Worm (Caenorhabditis elegans) whole organism, L1 larva: Measurements from ENCODE around the gene F35E8.10.

Source experiments
- C34B4.2 ChIP-seq: sonication (generic microtip); optimal IDR thresholded peaks from 2 replicates; lab custom pipeline; 2017; ENCODE audit warnings: mild to moderate bottlenecking, missing genetic modification characterization, missing compliant biosample characterization
- F16B12.6 ChIP-seq: fragments of 150-350 bp; optimal IDR thresholded peaks from 2 replicates; lab custom pipeline; 2014; ENCODE audit warnings: missing biosample characterization, missing genetic modification characterization
- alr-1 ChIP-seq: fragments of 200-800 bp; sonication (Bioruptor generic); optimal IDR thresholded peaks from 2 replicates; lab custom pipeline; 2018; ENCODE audit warnings: borderline replicate concordance, mild to moderate bottlenecking, missing genetic modification characterization, missing compliant biosample characterization
- ceh-8 ChIP-seq: fragments of 200-800 bp; sonication (Bioruptor generic); optimal IDR thresholded peaks from 2 replicates; lab custom pipeline; 2018; ENCODE audit warnings: mild to moderate bottlenecking, missing genetic modification characterization, moderate library complexity, missing compliant biosample characterization
- ceh-82 ChIP-seq, 3 experiments: fragments of 150-350 bp in 1 of 3; sonication (generic microtip) in 2 of 3; optimal IDR thresholded peaks; 2 replicates each; lab custom pipeline; 2014 to 2017; ENCODE audit warnings: missing biosample characterization in 3 of 3, missing genetic modification characterization in 3 of 3
- ceh-88 ChIP-seq: fragments of 200-800 bp; sonication (Bioruptor generic); IDR thresholded peaks from 2 replicates; pipeline ENCODE4 v1.3.6; 2022; ENCODE audit warnings: missing genetic modification characterization, missing compliant biosample characterization
- dpl-1 ChIP-seq, 3 experiments: fragments of 150-350 bp in 2 of 3; sonication (generic microtip) in 1 of 3; optimal IDR thresholded peaks; 2 replicates each; lab custom pipeline; 2014 to 2017; ENCODE audit warnings: missing biosample characterization in 3 of 3, missing genetic modification characterization in 3 of 3, missing genetic modification reagents in 3 of 3
- dsc-1 ChIP-seq: sonication (generic microtip); optimal IDR thresholded peaks from 2 replicates; lab custom pipeline; 2016; ENCODE audit warnings: mild to moderate bottlenecking, missing genetic modification characterization, missing compliant biosample characterization
- egl-13 ChIP-seq: sonication (generic microtip); optimal IDR thresholded peaks from 2 replicates; lab custom pipeline; 2016; ENCODE audit warnings: missing genotype, missing genetic modification reagents, missing genetic modification characterization, missing compliant biosample characterization
- elt-2 ChIP-seq: sonication (generic microtip); optimal IDR thresholded peaks from 2 replicates; lab custom pipeline; 2016; ENCODE audit warnings: missing genetic modification characterization, mild to moderate bottlenecking, inconsistent platforms, missing compliant biosample characterization, missing genetic modification reagents
- elt-3 ChIP-seq, 6 experiments: fragments of 150-350 bp in 1 of 6; sonication (generic microtip); optimal IDR thresholded peaks; 2 replicates each; lab custom pipeline; 2017 to 2018; ENCODE audit warnings: missing biosample characterization in 6 of 6, missing genetic modification characterization in 6 of 6, inconsistent platforms in 1 of 6
- ets-5 ChIP-seq: fragments of 200-800 bp; sonication (Bioruptor generic); IDR thresholded peaks from 2 replicates; pipeline ENCODE4 v1.3.6; 2022; ENCODE audit warnings: missing genetic modification characterization, missing compliant biosample characterization
- fkh-4 ChIP-seq: sonication (generic microtip); optimal IDR thresholded peaks from 2 replicates; lab custom pipeline; 2016; ENCODE audit warnings: missing compliant biosample characterization, missing genetic modification characterization, borderline replicate concordance
- fkh-8 ChIP-seq: sonication (generic microtip); optimal IDR thresholded peaks from 2 replicates; lab custom pipeline; 2016; ENCODE audit warnings: mild to moderate bottlenecking, missing genetic modification characterization, missing compliant biosample characterization
- grh-1 ChIP-seq: fragments of 200-800 bp; sonication (Bioruptor generic); IDR thresholded peaks from 2 replicates; pipeline ENCODE4 v1.3.6; 2022; ENCODE audit warnings: missing genetic modification reagents, missing genetic modification characterization, missing compliant biosample characterization
- hlh-17 ChIP-seq: fragments of 200-800 bp; sonication (Bioruptor generic); optimal IDR thresholded peaks from 2 replicates; lab custom pipeline; 2018; ENCODE audit warnings: missing genetic modification characterization, mild to moderate bottlenecking, missing compliant biosample characterization, moderate library complexity, borderline replicate concordance
- hlh-4 ChIP-seq: sonication (generic microtip); optimal IDR thresholded peaks from 2 replicates; lab custom pipeline; 2016; ENCODE audit warnings: mild to moderate bottlenecking, missing genetic modification characterization, missing compliant biosample characterization
- irx-1 ChIP-seq: sonication (generic microtip); optimal IDR thresholded peaks from 2 replicates; lab custom pipeline; 2016; ENCODE audit warnings: missing genetic modification characterization, missing compliant biosample characterization
- lin-13 ChIP-seq: fragments of 150-350 bp; optimal IDR thresholded peaks from 2 replicates; lab custom pipeline; 2014; ENCODE audit warnings: missing biosample characterization, missing genetic modification reagents, missing genetic modification characterization
- lin-14 ChIP-seq: fragments of 200-800 bp; sonication (Bioruptor generic); optimal IDR thresholded peaks from 2 replicates; lab custom pipeline; 2018; ENCODE audit warnings: mild to moderate bottlenecking, missing genetic modification characterization, moderate library complexity, missing compliant biosample characterization
- lin-15B ChIP-seq: fragments of 150-350 bp; sonication (generic microtip); optimal IDR thresholded peaks from 3 replicates; lab custom pipeline; 2014; ENCODE audit warnings: missing biosample characterization, missing genetic modification characterization
- lin-35 ChIP-seq, 2 experiments: fragments of 150-350 bp; optimal IDR thresholded peaks; 2 replicates each; lab custom pipeline; 2014; ENCODE audit warnings: missing biosample characterization in 2 of 2, missing genetic modification characterization in 2 of 2, missing genetic modification reagents in 2 of 2
- lir-3 ChIP-seq: sonication (generic microtip); optimal IDR thresholded peaks from 2 replicates; lab custom pipeline; 2016; ENCODE audit warnings: mild to moderate bottlenecking, missing genetic modification characterization, moderate library complexity, missing compliant biosample characterization; ENCODE audit not compliant: poor library complexity
- mab-9 ChIP-seq: fragments of 200-800 bp; sonication (Bioruptor generic); IDR thresholded peaks from 2 replicates; pipeline ENCODE4 v1.3.6; 2022; ENCODE audit warnings: missing genetic modification reagents, missing genetic modification characterization, missing compliant biosample characterization
- mef-2 ChIP-seq: fragments of 150-350 bp; optimal IDR thresholded peaks from 2 replicates; lab custom pipeline; 2014; ENCODE audit warnings: missing biosample characterization, missing genetic modification characterization
- mep-1 ChIP-seq: fragments of 150-350 bp; optimal IDR thresholded peaks from 2 replicates; lab custom pipeline; 2014; ENCODE audit warnings: missing biosample characterization, missing genetic modification characterization
- nhr-11 ChIP-seq: fragments of 150-350 bp; optimal IDR thresholded peaks from 2 replicates; lab custom pipeline; 2014; ENCODE audit warnings: missing biosample characterization, missing genetic modification characterization
- nhr-12 ChIP-seq: sonication (generic microtip); optimal IDR thresholded peaks from 2 replicates; lab custom pipeline; 2017; ENCODE audit warnings: missing biosample characterization, missing genetic modification characterization
- nhr-19 ChIP-seq: fragments of 200-800 bp; sonication (Bioruptor generic); conservative IDR thresholded peaks from 2 replicates; pipeline ENCODE4 v1.3.6; 2022; ENCODE audit warnings: missing genetic modification characterization, missing compliant biosample characterization
- nhr-77 ChIP-seq: fragments of 150-350 bp; optimal IDR thresholded peaks from 2 replicates; lab custom pipeline; 2014; ENCODE audit warnings: missing biosample characterization, missing genetic modification characterization
- nhr-84 ChIP-seq: sonication (generic microtip); optimal IDR thresholded peaks from 2 replicates; lab custom pipeline; 2017; ENCODE audit warnings: missing biosample characterization, missing genetic modification characterization
- pag-3 ChIP-seq: sonication (generic microtip); optimal IDR thresholded peaks from 2 replicates; lab custom pipeline; 2017; ENCODE audit warnings: missing genetic modification characterization, mild to moderate bottlenecking, missing compliant biosample characterization, antibody characterized with exemption, borderline replicate concordance; ENCODE audit not compliant: insufficient read depth
- pax-3 ChIP-seq: fragments of 200-800 bp; sonication (Bioruptor generic); optimal IDR thresholded peaks from 2 replicates; lab custom pipeline; 2018; ENCODE audit warnings: mild to moderate bottlenecking, missing genetic modification characterization, moderate library complexity, missing compliant biosample characterization
- skn-1 ChIP-seq: fragments of 150-350 bp; optimal IDR thresholded peaks from 2 replicates; lab custom pipeline; 2014; ENCODE audit warnings: missing biosample characterization, missing genetic modification characterization
- snu-23 ChIP-seq: sonication (generic microtip); optimal IDR thresholded peaks from 2 replicates; lab custom pipeline; 2016; ENCODE audit warnings: missing genetic modification characterization, missing compliant biosample characterization
- sptf-1 ChIP-seq: fragments of 150-350 bp; optimal IDR thresholded peaks from 2 replicates; lab custom pipeline; 2014; ENCODE audit warnings: missing biosample characterization, missing genetic modification characterization
- tbx-2 ChIP-seq: sonication (generic microtip); optimal IDR thresholded peaks from 2 replicates; lab custom pipeline; 2016; ENCODE audit warnings: missing genetic modification characterization, missing compliant biosample characterization
- unc-30 ChIP-seq: sonication (generic microtip); optimal IDR thresholded peaks from 2 replicates; lab custom pipeline; 2017; ENCODE audit warnings: missing biosample characterization, missing genetic modification characterization
- vab-15 ChIP-seq: sonication (generic microtip); optimal IDR thresholded peaks from 2 replicates; lab custom pipeline; 2017; ENCODE audit warnings: missing genotype, mild to moderate bottlenecking, missing genetic modification characterization, missing compliant biosample characterization
- xbp-1 ChIP-seq: sonication (generic microtip); optimal IDR thresholded peaks from 2 replicates; lab custom pipeline; 2016; ENCODE audit warnings: missing genetic modification characterization, missing compliant biosample characterization

Gene F35E8.10

ce11 chrV:15897696-15898095 lies 22.5 kb downstream of the F35E8.10 start, which contains the start of gene str-60:
Gene str-60 (plus strand): TSS chrV:15897996.
- TF ChIP-seq unc-30 (no peak), ceh-88 (no peak), fkh-8 (tag; lab: Kevin White, UChicago) (no peak), lin-13 (no peak), nhr-77 (tag; lab: Kevin White, UChicago) (no peak), irx-1 (tag; lab: Kevin White, UChicago) (no peak), hlh-17 (no peak), nhr-11 (tag; lab: Kevin White, UChicago) (no peak), xbp-1 (no peak), elt-2 (tag; lab: Kevin White, UChicago) (no peak)

- no peak for TF ChIP-seq nhr-19
- no peak for TF ChIP-seq pag-3 (tag; lab: Kevin White, UChicago)
- TF ChIP-seq mab-9 (GFP tag; lab: Robert Waterston, UW) = no peak
- no peak for TF ChIP-seq nhr-12 (tag; lab: Kevin White, UChicago)
- no peak for TF ChIP-seq sptf-1 (tag; lab: Kevin White, UChicago)
- no peak for TF ChIP-seq snu-23 (GFP tag; lab: Kevin White, UChicago)
- no peak for TF ChIP-seq grh-1 (GFP tag; lab: Robert Waterston, UW)
- no peak for TF ChIP-seq C34B4.2 (tag; lab: Kevin White, UChicago)
- no peak for TF ChIP-seq nhr-84 (tag; lab: Kevin White, UChicago)
- no peak for TF ChIP-seq lir-3 (tag; lab: Kevin White, UChicago)
- no peak for TF ChIP-seq elt-3 (tag; optimal IDR thresholded peaks at IDR 0.05; lab: Kevin White, UChicago)
- TF ChIP-seq lin-15B (tag; lab: Kevin White, UChicago) = no peak
- TF ChIP-seq tbx-2 (tag; lab: Kevin White, UChicago) = no peak
- TF ChIP-seq hlh-4 (tag; lab: Kevin White, UChicago) = no peak
Observed at ce11 chrV:15896671-15897070, 23.5 kb downstream of the F35E8.10 start, which contains the start of gene nhr-213. Gene nhr-213 (minus strand): TSS chrV:15896771.

ce11 chrV:15892696-15893095 lies 27.5 kb downstream of the F35E8.10 start, which contains the start of gene T06C12.11:
Gene T06C12.11 (plus strand): TSS chrV:15892996.
- TF ChIP-seq pax-3 (tag; lab: Kevin White, UChicago) (no peak), fkh-4 (no peak), egl-13 (tag; lab: Kevin White, UChicago) (no peak), ets-5 (GFP tag; lab: Robert Waterston, UW) (no peak), mef-2 (tag; lab: Kevin White, UChicago) (no peak), ceh-82 (tag; optimal IDR thresholded peaks at IDR 0.05; lab: Kevin White, UChicago) (no peak)

ce11 chrV:15891761-15892160 lies 28.4 kb downstream of the F35E8.10 start, which contains the start of gene T06C12.12:
Gene T06C12.12 (plus strand): TSS chrV:15892061.
- TF ChIP-seq skn-1 (tag; lab: Kevin White, UChicago) (no peak), fkh-8 (tag; lab: Kevin White, UChicago) (no peak), dsc-1 (tag; lab: Kevin White, UChicago) (no peak), lin-35 (GFP tag; optimal IDR thresholded peaks at IDR 0.05; lab: Kevin White, UChicago) (no peak), dpl-1 (GFP tag; optimal IDR thresholded peaks at IDR 0.05; lab: Kevin White, UChicago) (no peak), alr-1 (tag; lab: Kevin White, UChicago) (no peak), vab-15 (tag; lab: Kevin White, UChicago) (no peak), ceh-8 (GFP tag; lab: Kevin White, UChicago) (no peak), hlh-4 (tag; lab: Kevin White, UChicago) (no peak), F16B12.6 (tag; lab: Kevin White, UChicago) (no peak), mep-1 (tag; lab: Kevin White, UChicago) (no peak), lin-14 (GFP tag; lab: Kevin White, UChicago) (no peak)
